Worm (Caenorhabditis elegans): ENCODE measurements around the gene nhr-226.
A peak's percentile ranks its signal among the peaks of the same experiment; 100 is the strongest.

Gene nhr-226

ce11 chrV:2300905-2301304 lies 6.2 kb downstream of the nhr-226 start, which contains the start of gene Y19D10B.8 (continued):
- no peak for TF ChIP-seq chd-7 (tag; optimal IDR thresholded peaks at IDR 0.05)
- TF ChIP-seq K12H6.12 (tag; optimal IDR thresholded peaks at IDR 0.05) = no peak
- no peak for TF ChIP-seq hlh-12 (tag; optimal IDR thresholded peaks at IDR 0.05)

ce11 chrV:2303775-2304174 lies 9.1 kb downstream of the nhr-226 start, which contains the start of gene irld-15:
irld-15 (minus strand) TSS chrV:2303875.
- TF ChIP-seq snpc-3.4 (tag; optimal IDR thresholded peaks at IDR 0.05) = no peak

ce11 chrV:2306383-2306782 lies 11.7 kb downstream of the nhr-226 start:
- TF ChIP-seq K12H6.12 (tag; optimal IDR thresholded peaks at IDR 0.05) = no peak
- no peak for TF ChIP-seq tbp1 (GFP tag; optimal IDR thresholded peaks at IDR 0.05)
- no peak for TF ChIP-seq T26A5.8 (tag; optimal IDR thresholded peaks at IDR 0.05)
- TF ChIP-seq lsy-27 (tag; optimal IDR thresholded peaks at IDR 0.05; ENCODE audit: borderline replicate concordance, insufficient read depth) = no peak
- TF ChIP-seq nfya-1 (tag; optimal IDR thresholded peaks at IDR 0.05; ENCODE audit: borderline replicate concordance, insufficient read depth) = no peak
- no peak for TF ChIP-seq ceh-40 (GFP tag; IDR thresholded peaks at IDR 0.05)
- TF ChIP-seq hlh-26 (GFP tag; conservative IDR thresholded peaks at IDR 0.05) = no peak
- no peak for TF ChIP-seq lin-54 (GFP tag; optimal IDR thresholded peaks at IDR 0.05)
- TF ChIP-seq ztf-28 (GFP tag; IDR thresholded peaks at IDR 0.05) = no peak

DNA sequence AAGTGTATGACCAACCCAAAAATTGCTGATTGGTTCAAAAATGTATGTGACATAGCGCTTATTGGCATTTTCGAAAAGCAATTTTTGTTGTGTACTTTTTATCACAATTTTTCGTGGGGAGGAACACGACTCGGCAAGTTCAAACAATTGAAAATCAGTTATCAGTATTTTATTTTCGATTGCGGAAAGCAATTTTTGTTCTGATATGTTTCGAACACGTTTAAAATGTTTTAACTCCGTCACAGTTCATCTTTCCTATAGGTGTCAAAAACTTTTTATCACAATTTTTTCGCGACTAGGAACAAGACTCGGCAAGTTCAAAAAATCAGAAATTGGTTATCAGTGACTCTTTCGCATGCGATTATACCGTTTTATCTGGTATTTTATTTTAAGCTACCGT lies 13.6 kb downstream of the nhr-226 start:
- TF ChIP-seq ets-4 (GFP tag; optimal IDR thresholded peaks at IDR 0.05) (peak; percentile 41), athp-1 (tag; optimal IDR thresholded peaks at IDR 0.05) (no peak), ztf-6 (GFP tag; IDR thresholded peaks at IDR 0.05) (no peak), bed-2 (GFP tag; IDR thresholded peaks at IDR 0.05) (no peak), ccch-3 (GFP tag; optimal IDR thresholded peaks at IDR 0.05) (no peak), zim-3 (tag; optimal IDR thresholded peaks at IDR 0.05) (no peak), dpff-1 (tag; optimal IDR thresholded peaks at IDR 0.05) (no peak), Y79H2A.3 (GFP tag; conservative IDR thresholded peaks at IDR 0.05) (no peak), lag-1 (GFP tag; IDR thresholded peaks at IDR 0.05) (no peak), ztf-25 (GFP tag; IDR thresholded peaks at IDR 0.05) (no peak), aptf-3 (GFP tag; IDR thresholded peaks at IDR 0.05) (no peak), K12H6.12 (tag; optimal IDR thresholded peaks at IDR 0.05) (no peak), hmg-1.2 (GFP tag; IDR thresholded peaks at IDR 0.05) (no peak), F55B11.4 (tag; optimal IDR thresholded peaks at IDR 0.05; ENCODE audit: borderline replicate concordance, insufficient read depth) (no peak), somi-1 (GFP tag; optimal IDR thresholded peaks at IDR 0.05) (no peak), tbp1 (GFP tag; optimal IDR thresholded peaks at IDR 0.05) (peak; percentile 43), F23B12.7 (tag; optimal IDR thresholded peaks at IDR 0.05; ENCODE audit: insufficient read depth) (no peak), pbrm-1 (GFP tag; IDR thresholded peaks at IDR 0.05) (no peak), nfya-2 (GFP tag; IDR thresholded peaks at IDR 0.05) (no peak), sdz-38 (tag; optimal IDR thresholded peaks at IDR 0.05) (no peak), egrh-3 (GFP tag; IDR thresholded peaks at IDR 0.05) (no peak), efl-1 (GFP tag; optimal IDR thresholded peaks at IDR 0.05) (no peak), unc-130 (GFP tag; optimal IDR thresholded peaks at IDR 0.05) (no peak), zfh-2 (GFP tag; conservative IDR thresholded peaks at IDR 0.05) (no peak), madf-8 (GFP tag; conservative IDR thresholded peaks at IDR 0.05) (no peak), ztf-26 (tag; optimal IDR thresholded peaks at IDR 0.05) (no peak), cebp-2 (GFP tag; IDR thresholded peaks at IDR 0.05) (no peak), mes-4 (tag; optimal IDR thresholded peaks at IDR 0.05) (no peak), F57C9.4 (tag; optimal IDR thresholded peaks at IDR 0.05) (no peak), attf-3 (GFP tag; conservative IDR thresholded peaks at IDR 0.05) (no peak), him-1 (tag; optimal IDR thresholded peaks at IDR 0.05) (no peak), hsf-1 (GFP tag; IDR thresholded peaks at IDR 0.05) (no peak), hlh-12 (tag; optimal IDR thresholded peaks at IDR 0.05) (no peak), cebp-1 (GFP tag; IDR thresholded peaks at IDR 0.05) (no peak), cebp-1 (tag; optimal IDR thresholded peaks at IDR 0.05) (no peak), nfyb-1 (GFP tag; IDR thresholded peaks at IDR 0.05) (peak; percentile 72)
